Worm (Caenorhabditis elegans): ENCODE measurements around the gene T23F6.3.

The T23F6.3 gene

DNA sequence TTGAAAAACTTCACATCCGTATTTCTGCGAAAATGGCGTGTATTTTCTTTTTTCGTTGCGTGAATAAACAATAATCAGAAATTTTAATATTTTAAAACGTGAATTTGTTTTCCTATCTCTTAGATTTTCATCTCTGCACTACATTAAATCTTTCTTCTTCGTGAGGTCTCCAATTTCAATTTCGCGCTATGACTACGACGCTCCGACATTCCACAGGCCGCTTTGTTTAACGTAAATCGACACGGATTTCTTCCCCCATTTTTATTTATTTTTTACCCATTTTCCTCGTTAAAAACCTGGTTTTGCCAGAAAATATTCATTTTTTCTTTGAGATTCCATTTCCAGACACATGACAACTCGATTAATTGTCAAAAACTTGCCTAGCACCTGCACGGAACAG lies at the start of gene T23F6.3, which contains the start of gene rbd-1:
TSS of gene T23F6.3 (minus strand) at position 120 of the 400 bp plus-strand sequence.
TSS of gene rbd-1 (plus strand) at position 346 of the 400 bp plus-strand sequence.
- 0 out of 2 replicates have a peak, but pooled peaks have one; percentile 10 for TF ChIP-seq klf-2 (GFP tag; conservative IDR thresholded peaks at IDR 0.05)
- TF ChIP-seq cog-1 (tag; optimal IDR thresholded peaks at IDR 0.05), result peak; percentile 38
- TF ChIP-seq flt-1 (GFP tag; IDR thresholded peaks at IDR 0.05), result no peak
- TF ChIP-seq tab-1 (GFP tag; IDR thresholded peaks at IDR 0.05), result no peak
- no peak for TF ChIP-seq ztf-29 (GFP tag; IDR thresholded peaks at IDR 0.05)
- no peak for TF ChIP-seq ref-1 (GFP tag; conservative IDR thresholded peaks at IDR 0.05)
- TF ChIP-seq ztf-23 (GFP tag; IDR thresholded peaks at IDR 0.05), result peak; percentile 65; the same call in 1 of the 2 replicates
- TF ChIP-seq med-1 (GFP tag; optimal IDR thresholded peaks at IDR 0.05; ENCODE audit: insufficient read depth), result no peak
- TF ChIP-seq T22C8.4 (GFP tag; IDR thresholded peaks at IDR 0.05), result no peak

DNA sequence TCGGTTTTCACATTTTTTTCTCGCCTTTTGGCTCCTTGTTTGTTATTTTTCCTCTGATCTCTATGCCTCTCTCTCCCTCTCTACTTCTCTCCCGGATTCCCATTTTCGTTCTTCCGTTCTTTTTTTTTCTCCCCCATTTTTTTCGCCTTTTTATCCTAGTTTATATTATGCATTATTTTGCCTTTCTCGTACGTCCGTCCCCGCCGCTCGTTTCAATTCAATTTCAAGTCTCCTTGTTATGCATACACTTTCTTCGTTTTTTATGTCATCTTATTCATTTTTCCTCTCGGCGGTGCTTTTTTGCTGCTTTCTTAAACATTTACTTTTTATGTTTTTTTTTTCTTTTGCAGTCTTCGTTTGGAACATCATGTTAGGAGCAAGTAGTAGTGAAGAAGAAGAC lies 49.0 kb upstream of the T23F6.3 start, which contains the start of gene unc-31:
TSS of gene unc-31 (plus strand) at position 349 of the 400 bp plus-strand sequence.
- TF ChIP-seq cog-1 (tag; optimal IDR thresholded peaks at IDR 0.05) (no peak), flt-1 (GFP tag; IDR thresholded peaks at IDR 0.05) (no peak), med-1 (GFP tag; optimal IDR thresholded peaks at IDR 0.05; ENCODE audit: insufficient read depth) (no peak), tab-1 (GFP tag; IDR thresholded peaks at IDR 0.05) (no peak), klf-2 (GFP tag; conservative IDR thresholded peaks at IDR 0.05) (no peak), ztf-23 (GFP tag; IDR thresholded peaks at IDR 0.05) (no peak), ref-1 (GFP tag; conservative IDR thresholded peaks at IDR 0.05) (no peak), T22C8.4 (GFP tag; IDR thresholded peaks at IDR 0.05) (no peak)

DNA sequence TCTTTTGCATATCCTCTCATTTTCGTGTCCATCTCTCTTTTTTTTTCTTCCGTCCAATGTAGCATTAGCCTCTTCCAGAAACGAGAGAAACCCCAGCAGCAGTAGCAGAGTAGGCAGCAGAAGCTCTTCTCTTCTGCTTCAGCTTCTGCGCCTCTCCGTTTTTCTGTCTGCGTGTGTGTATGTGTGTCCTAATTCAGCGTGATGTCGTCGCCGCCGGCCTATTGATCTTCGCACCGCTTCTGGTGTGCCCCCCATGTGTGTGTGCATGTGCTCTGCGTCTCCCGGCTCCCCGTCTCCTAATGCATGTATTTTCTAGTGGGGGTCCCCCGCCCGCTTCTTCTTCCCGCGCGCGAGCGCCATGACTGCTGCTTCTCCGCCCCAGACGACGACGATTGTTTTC lies 46.9 kb upstream of the T23F6.3 start:
- TF ChIP-seq flt-1 (GFP tag; IDR thresholded peaks at IDR 0.05) (peak; percentile 62; the same call in 1 of the 2 replicates), ztf-23 (GFP tag; IDR thresholded peaks at IDR 0.05) (no peak; the same call in 1 of the 2 replicates)

DNA sequence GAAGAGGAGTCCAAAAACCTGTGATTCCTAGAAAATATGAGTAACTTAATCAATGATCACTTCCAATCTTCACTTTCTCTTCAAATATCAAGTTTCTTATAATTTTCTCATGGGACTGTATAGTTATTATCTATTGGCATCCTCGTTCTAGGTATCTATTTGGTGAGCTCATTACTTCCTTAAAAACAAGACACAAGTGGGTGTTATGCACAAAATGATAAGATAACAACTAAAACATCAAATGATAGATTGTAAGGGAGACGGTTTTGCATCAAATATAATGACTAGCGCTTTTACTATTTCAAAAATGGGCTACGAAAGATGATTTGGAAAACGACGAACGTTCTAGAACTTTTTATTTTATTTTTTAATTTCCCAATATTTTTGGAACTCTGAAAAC lies 40.5 kb upstream of the T23F6.3 start, which contains the start of gene ZK897.10:
TSS of gene ZK897.10 (plus strand) at position 285 of the 400 bp plus-strand sequence.
- TF ChIP-seq flt-1 (GFP tag; IDR thresholded peaks at IDR 0.05), result no peak

DNA sequence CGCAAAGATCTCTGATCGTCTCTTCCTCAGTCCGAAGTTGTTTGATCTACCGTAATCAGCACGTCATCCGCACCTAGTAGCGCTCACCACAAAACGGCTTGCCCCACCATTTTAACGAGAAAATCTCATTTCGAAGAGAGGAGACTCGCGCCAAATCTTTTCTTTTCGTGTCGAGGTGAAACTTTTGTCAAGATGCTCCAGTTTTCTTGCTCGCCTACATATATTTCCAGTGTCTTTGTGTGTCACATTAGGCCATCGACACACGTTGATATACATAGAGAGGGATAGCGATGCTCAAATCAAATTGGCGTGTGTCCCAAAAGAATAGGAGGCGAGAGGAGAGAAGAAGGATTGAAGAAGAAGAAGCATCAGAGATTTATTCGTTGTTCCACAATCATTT lies 38.2 kb upstream of the T23F6.3 start:
- TF ChIP-seq klf-2 (GFP tag; conservative IDR thresholded peaks at IDR 0.05) (no peak), cog-1 (tag; optimal IDR thresholded peaks at IDR 0.05) (no peak), ref-1 (GFP tag; conservative IDR thresholded peaks at IDR 0.05) (no peak), flt-1 (GFP tag; IDR thresholded peaks at IDR 0.05) (no peak), med-1 (GFP tag; optimal IDR thresholded peaks at IDR 0.05; ENCODE audit: insufficient read depth) (no peak), ztf-23 (GFP tag; IDR thresholded peaks at IDR 0.05) (no peak)

DNA sequence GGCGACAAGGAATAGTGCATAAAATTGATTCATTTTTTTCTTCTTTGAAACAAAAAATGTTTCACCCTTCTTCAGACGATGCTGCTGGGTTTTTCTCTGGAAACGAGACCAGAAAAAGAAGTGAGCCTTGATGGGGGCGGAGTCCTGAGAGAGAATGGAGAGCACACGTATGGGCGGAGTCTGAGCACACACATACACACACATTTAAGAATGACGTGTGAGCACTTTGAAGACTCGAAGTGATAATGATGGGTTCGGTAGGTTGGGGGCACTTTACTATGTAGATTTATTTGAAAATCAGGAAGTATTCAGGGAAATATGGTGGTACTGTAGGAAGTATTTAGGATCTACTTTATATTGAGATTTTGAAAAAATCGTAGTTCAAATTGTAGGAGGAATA lies 32.9 kb upstream of the T23F6.3 start, which contains the start of gene flp-9:
TSS of gene flp-9 (minus strand) at position 101 of the 400 bp plus-strand sequence.
- no peak for TF ChIP-seq med-1 (GFP tag; optimal IDR thresholded peaks at IDR 0.05; ENCODE audit: insufficient read depth)
- no peak for TF ChIP-seq cog-1 (tag; optimal IDR thresholded peaks at IDR 0.05)
- TF ChIP-seq flt-1 (GFP tag; IDR thresholded peaks at IDR 0.05), result no peak
- no peak for TF ChIP-seq ztf-29 (GFP tag; IDR thresholded peaks at IDR 0.05)
- TF ChIP-seq klf-2 (GFP tag; conservative IDR thresholded peaks at IDR 0.05), result no peak
- TF ChIP-seq tab-1 (GFP tag; IDR thresholded peaks at IDR 0.05), result no peak

DNA sequence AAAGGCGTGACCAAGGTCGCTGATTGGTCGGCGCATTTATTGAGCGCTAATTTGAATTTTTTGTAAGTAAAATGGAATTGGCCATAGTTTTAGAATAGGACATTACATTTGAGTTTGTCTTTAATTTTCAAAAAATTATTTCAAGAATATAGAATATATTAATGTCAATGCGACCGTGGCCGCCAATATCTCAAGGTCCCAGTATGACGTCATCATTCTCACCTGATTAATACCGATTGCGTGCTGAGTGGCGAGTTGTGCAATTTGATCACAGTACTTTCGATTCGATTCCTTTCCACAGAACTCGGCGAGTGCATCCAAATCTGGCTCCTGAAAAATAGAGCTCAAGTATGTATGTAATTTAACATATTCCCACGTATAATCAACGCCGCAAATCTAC lies 31.1 kb upstream of the T23F6.3 start:
- TF ChIP-seq klf-2 (GFP tag; conservative IDR thresholded peaks at IDR 0.05), result no peak
- TF ChIP-seq med-1 (GFP tag; optimal IDR thresholded peaks at IDR 0.05; ENCODE audit: insufficient read depth), result no peak
- TF ChIP-seq T22C8.4 (GFP tag; IDR thresholded peaks at IDR 0.05), result no peak
- TF ChIP-seq flt-1 (GFP tag; IDR thresholded peaks at IDR 0.05), result no peak

DNA sequence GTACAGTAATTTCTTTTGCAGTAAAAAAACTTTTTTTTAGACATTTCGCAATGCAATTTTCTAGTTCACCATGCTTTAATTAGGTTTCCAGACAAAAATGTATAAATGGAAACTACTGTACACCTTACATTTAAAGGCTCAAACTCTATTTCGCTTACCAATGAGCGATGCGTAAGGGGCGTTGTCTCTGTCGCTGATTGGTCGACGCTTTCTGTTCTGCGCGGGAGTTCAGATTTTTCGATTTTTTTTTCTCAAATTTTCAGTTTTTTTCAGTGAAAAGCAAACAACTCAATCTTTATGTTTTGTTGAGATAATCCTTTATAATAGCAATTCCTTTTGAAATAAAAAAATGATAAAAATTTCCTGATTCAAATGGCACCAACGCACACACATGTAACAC lies 29.6 kb upstream of the T23F6.3 start:
- TF ChIP-seq klf-2 (GFP tag; conservative IDR thresholded peaks at IDR 0.05) (no peak), tab-1 (GFP tag; IDR thresholded peaks at IDR 0.05) (no peak), med-1 (GFP tag; optimal IDR thresholded peaks at IDR 0.05; ENCODE audit: insufficient read depth) (no peak), ref-1 (GFP tag; conservative IDR thresholded peaks at IDR 0.05) (no peak), flt-1 (GFP tag; IDR thresholded peaks at IDR 0.05) (no peak), ztf-29 (GFP tag; IDR thresholded peaks at IDR 0.05) (no peak), T22C8.4 (GFP tag; IDR thresholded peaks at IDR 0.05) (no peak), cog-1 (tag; optimal IDR thresholded peaks at IDR 0.05) (no peak), ztf-23 (GFP tag; IDR thresholded peaks at IDR 0.05) (no peak)

DNA sequence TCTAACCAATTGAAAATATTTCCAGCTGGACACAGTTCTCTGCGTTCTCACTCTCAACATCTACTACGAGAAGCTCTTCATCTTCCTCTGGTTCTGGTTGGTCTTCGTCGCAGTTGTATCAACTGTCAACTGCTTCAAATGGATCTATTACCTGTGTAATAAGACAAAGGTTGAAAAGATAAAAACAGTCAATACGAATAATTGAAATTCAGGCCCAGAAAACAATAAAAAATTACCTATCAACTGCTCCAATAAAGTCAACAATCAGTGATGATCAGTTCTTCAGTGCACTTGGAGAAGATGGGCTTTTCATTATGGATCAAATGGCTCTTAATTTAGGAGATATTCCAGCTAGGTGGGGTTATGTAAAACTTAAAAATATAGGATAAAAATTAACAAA lies 24.2 kb upstream of the T23F6.3 start:
- no peak for TF ChIP-seq cog-1 (tag; optimal IDR thresholded peaks at IDR 0.05)
- no peak for TF ChIP-seq klf-2 (GFP tag; conservative IDR thresholded peaks at IDR 0.05)
- no peak for TF ChIP-seq ztf-29 (GFP tag; IDR thresholded peaks at IDR 0.05)
- no peak for TF ChIP-seq med-1 (GFP tag; optimal IDR thresholded peaks at IDR 0.05; ENCODE audit: insufficient read depth)
- no peak for TF ChIP-seq ztf-23 (GFP tag; IDR thresholded peaks at IDR 0.05)
- TF ChIP-seq flt-1 (GFP tag; IDR thresholded peaks at IDR 0.05), result no peak
- no peak for TF ChIP-seq T22C8.4 (GFP tag; IDR thresholded peaks at IDR 0.05)
- TF ChIP-seq tab-1 (GFP tag; IDR thresholded peaks at IDR 0.05), result no peak

DNA sequence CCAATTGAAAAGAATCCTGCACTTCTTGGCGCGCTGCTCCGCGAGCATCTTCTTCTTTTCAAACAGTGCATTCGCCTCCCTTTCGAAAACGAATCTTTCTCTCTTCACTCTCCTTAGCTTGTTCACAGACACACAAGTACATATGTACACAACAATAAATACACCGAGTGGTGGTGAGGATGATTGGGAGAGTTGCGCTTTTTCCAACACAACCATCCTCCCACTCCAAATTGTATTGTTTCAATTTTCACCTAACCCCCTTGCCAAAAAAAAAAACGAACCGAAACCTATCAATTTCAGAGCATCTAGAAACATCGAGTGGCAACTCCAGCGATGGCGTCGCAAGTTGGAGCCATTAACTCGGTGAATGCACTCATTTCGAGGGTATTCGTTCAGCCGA lies 21.7 kb upstream of the T23F6.3 start, which contains the start of gene inx-6:
TSS of gene inx-6 (plus strand) at position 301 of the 400 bp plus-strand sequence.
- no peak for TF ChIP-seq T22C8.4 (GFP tag; IDR thresholded peaks at IDR 0.05)

DNA sequence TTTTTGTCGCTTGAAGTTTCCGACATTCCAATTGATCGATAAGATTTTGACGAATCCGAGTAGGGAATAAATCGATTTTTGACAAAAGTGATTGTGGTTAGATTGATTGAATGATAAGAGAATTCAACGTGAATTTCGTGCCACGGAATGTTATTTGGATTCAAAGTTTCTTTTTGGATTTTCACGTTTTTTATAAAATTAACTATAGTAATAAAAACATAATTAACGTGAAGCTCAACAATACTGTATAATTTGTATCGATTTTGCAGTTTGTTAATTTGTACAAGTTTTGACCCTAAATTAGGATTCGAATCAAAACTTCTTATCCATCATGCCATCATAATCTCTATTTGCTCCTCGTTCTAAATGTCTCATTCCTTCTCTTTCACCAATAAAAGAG lies 20.2 kb upstream of the T23F6.3 start, which contains the start of gene C36H8.1:
TSS of gene C36H8.1 (minus strand) at position 101 of the 400 bp plus-strand sequence.
- no peak for TF ChIP-seq ztf-29 (GFP tag; IDR thresholded peaks at IDR 0.05)
- TF ChIP-seq T22C8.4 (GFP tag; IDR thresholded peaks at IDR 0.05), result no peak
- TF ChIP-seq klf-2 (GFP tag; conservative IDR thresholded peaks at IDR 0.05), result no peak
- TF ChIP-seq cog-1 (tag; optimal IDR thresholded peaks at IDR 0.05), result no peak
- no peak for TF ChIP-seq ztf-23 (GFP tag; IDR thresholded peaks at IDR 0.05)
- TF ChIP-seq ref-1 (GFP tag; conservative IDR thresholded peaks at IDR 0.05), result no peak
- TF ChIP-seq flt-1 (GFP tag; IDR thresholded peaks at IDR 0.05), result no peak
- TF ChIP-seq tab-1 (GFP tag; IDR thresholded peaks at IDR 0.05), result no peak
- TF ChIP-seq med-1 (GFP tag; optimal IDR thresholded peaks at IDR 0.05; ENCODE audit: insufficient read depth), result no peak
